Worm (Caenorhabditis elegans): ENCODE data around the gene inx-18.

The inx-18 gene

DNA sequence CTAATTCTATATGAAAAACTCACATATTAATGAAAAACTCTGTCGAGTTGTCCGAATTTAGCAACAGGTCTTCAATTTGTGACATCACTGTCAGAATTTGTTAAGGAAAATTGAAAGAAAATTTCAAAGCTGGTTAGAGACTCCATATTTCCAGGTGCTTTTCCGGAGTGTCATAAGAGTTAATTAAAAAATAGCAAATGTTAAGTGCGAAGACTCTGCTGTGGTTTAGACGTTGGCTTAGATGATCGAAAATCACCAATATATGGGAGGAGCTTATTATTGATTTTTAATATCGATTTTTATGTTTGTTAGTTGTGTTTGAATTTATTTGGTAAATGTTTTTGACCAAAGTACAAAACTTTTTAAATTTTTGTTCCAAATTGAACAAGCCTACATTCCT is 18.4 kb upstream of the inx-18 start, which contains the start of gene C18H7.12:
C18H7.12 (minus strand) TSS at position 101 of the 400 bp plus-strand sequence.
- TF ChIP-seq ref-1 (GFP tag; conservative IDR thresholded peaks at IDR 0.05) = no peak
- no peak for TF ChIP-seq ztf-29 (GFP tag; IDR thresholded peaks at IDR 0.05)
- no peak for TF ChIP-seq flt-1 (GFP tag; IDR thresholded peaks at IDR 0.05)
- TF ChIP-seq klf-2 (GFP tag; conservative IDR thresholded peaks at IDR 0.05) = no peak
- no peak for TF ChIP-seq ztf-23 (GFP tag; IDR thresholded peaks at IDR 0.05)
- TF ChIP-seq tab-1 (GFP tag; IDR thresholded peaks at IDR 0.05) = no peak
- TF ChIP-seq med-1 (GFP tag; optimal IDR thresholded peaks at IDR 0.05; ENCODE audit: insufficient read depth) = no peak
- no peak for TF ChIP-seq cog-1 (tag; optimal IDR thresholded peaks at IDR 0.05)
- no peak for TF ChIP-seq T22C8.4 (GFP tag; IDR thresholded peaks at IDR 0.05)

DNA sequence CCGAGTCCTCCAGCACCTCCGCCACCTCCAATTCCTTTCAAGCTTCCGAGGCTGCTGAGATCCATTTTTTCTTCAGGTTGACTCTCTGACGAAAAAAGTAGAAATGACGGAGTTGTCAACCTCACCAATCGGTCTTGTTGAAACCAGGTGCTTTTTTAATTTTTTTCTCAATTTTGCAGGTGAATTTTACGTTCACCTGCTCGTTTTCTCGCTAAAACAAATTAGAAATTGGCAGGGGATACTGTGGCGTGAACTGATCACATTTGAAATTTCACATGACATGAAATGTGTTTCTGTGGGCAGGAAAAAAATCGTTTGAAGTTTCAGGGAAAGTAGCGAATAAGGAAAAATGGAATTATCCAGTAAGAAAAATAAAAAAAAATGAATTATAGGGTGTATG is 13.8 kb upstream of the inx-18 start, which contains the start of gene C18H7.6:
C18H7.6 (minus strand) TSS at position 104 of the 400 bp plus-strand sequence.
- TF ChIP-seq med-1 (GFP tag; optimal IDR thresholded peaks at IDR 0.05; ENCODE audit: insufficient read depth) (no peak), klf-2 (GFP tag; conservative IDR thresholded peaks at IDR 0.05) (no peak), ztf-23 (GFP tag; IDR thresholded peaks at IDR 0.05) (no peak), flt-1 (GFP tag; IDR thresholded peaks at IDR 0.05) (no peak), T22C8.4 (GFP tag; IDR thresholded peaks at IDR 0.05) (no peak), ref-1 (GFP tag; conservative IDR thresholded peaks at IDR 0.05) (no peak), ztf-29 (GFP tag; IDR thresholded peaks at IDR 0.05) (no peak), cog-1 (tag; optimal IDR thresholded peaks at IDR 0.05) (no peak), tab-1 (GFP tag; IDR thresholded peaks at IDR 0.05) (no peak)

DNA sequence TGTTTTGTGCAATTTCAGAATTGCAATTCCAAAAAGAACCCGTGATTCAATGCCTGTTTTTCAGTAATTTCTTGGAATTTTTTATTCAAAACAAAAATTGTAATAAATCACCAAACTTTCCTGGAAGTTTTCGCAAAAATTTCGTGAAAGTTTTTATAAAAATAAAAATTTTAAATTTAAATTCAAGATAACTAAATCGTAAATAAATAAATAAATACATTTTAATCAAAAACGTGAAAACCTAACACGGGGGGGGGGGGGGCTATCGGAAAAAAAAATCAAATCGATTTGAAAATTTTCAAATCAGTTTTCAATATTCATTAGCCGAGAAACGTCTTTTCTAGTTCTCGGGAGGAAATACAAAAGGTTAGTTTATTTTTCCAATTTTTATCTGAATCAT is 13.1 kb upstream of the inx-18 start, which contains the start of gene C18H7.4:
C18H7.4 (plus strand) TSS at position 301 of the 400 bp plus-strand sequence.
- TF ChIP-seq flt-1 (GFP tag; IDR thresholded peaks at IDR 0.05) (no peak), tab-1 (GFP tag; IDR thresholded peaks at IDR 0.05) (no peak), med-1 (GFP tag; optimal IDR thresholded peaks at IDR 0.05; ENCODE audit: insufficient read depth) (no peak), T22C8.4 (GFP tag; IDR thresholded peaks at IDR 0.05) (no peak), ztf-29 (GFP tag; IDR thresholded peaks at IDR 0.05) (no peak), klf-2 (GFP tag; conservative IDR thresholded peaks at IDR 0.05) (no peak), ztf-23 (GFP tag; IDR thresholded peaks at IDR 0.05) (no peak), cog-1 (tag; optimal IDR thresholded peaks at IDR 0.05) (no peak), ref-1 (GFP tag; conservative IDR thresholded peaks at IDR 0.05) (no peak)

DNA sequence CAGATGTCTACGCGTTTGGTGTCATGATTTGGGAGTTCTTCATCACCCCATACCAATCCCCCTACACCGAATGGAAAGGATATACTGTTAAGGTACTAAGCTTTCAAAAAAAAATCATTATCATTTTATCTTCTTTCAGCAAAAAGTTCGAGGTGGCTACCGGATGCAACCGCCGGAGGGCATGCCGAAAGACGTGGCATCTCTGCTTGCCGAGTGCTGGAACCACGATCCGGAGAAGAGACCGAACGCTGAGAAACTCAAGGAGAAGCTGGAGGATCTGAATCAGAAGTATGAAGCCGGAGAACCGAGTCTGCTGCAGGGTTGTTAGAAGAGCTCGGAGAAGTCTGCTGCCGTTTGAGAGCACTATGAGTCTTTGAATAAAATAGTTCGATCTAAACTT is 11.3 kb upstream of the inx-18 start:
- TF ChIP-seq T22C8.4 (GFP tag; IDR thresholded peaks at IDR 0.05) (no peak), tab-1 (GFP tag; IDR thresholded peaks at IDR 0.05) (no peak)

DNA sequence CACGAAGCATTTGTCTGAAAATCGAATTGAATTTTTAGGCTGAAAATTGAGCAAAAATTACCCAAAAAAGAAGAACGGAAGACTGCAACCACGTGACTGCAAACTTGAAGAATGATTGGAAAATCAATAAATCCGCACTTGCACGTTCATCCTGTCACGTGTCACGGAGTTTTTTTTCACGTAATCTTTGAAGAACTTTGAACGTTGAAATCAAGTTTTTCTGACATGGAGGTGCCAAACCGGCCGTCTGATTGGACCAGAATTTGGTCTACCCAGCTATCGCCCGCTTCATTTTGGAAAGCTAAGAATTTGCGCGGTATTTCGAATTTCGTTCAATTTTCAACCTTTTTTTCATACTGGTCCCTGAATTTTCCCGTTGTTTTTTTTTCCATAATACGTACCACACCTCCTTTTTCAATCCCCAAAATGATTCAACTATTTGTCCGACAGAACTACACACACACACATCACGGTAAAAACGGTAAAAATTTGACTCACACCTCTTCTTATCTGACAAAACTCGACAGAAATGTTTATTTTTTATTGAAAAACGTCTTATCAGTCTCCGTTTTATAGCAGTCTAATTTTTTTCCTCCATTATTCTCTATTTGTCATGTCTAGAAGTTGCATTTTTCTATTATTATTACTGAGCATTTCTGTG is 9.7 kb upstream of the inx-18 start, which contains the start of the genes C18H7.7 and C18H7.11:
C18H7.7 (minus strand) TSS at position 101 of the 661 bp plus-strand sequence.
C18H7.11 (plus strand) TSS at position 611 of the 661 bp plus-strand sequence.
- TF ChIP-seq ztf-23 (GFP tag; IDR thresholded peaks at IDR 0.05) (no peak), med-1 (GFP tag; optimal IDR thresholded peaks at IDR 0.05; ENCODE audit: insufficient read depth) (no peak), cog-1 (tag; optimal IDR thresholded peaks at IDR 0.05) (no peak), ref-1 (GFP tag; conservative IDR thresholded peaks at IDR 0.05) (no peak), tab-1 (GFP tag; IDR thresholded peaks at IDR 0.05) (no peak), ztf-29 (GFP tag; IDR thresholded peaks at IDR 0.05) (no peak)

DNA sequence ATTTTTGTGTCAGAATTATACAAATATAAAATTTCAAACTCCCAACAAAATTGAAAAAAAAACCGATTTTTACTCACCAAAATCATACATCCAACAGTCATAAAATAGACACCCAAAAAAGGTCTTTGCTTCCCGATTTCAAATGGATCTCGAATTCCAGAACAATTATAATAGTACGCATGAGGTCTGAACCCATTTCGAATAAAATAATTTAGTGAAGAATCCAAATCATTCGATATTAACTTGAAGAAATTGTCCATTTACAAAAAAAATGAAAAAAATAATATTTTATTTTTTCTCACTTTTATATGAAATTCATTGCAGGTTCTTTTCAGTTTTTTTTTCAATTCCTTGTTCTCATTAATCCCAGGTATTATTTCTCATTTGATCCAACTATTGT is 4.6 kb upstream of the inx-18 start, which contains the start of gene srt-59:
srt-59 (minus strand) TSS at position 101 of the 400 bp plus-strand sequence.
- TF ChIP-seq med-1 (GFP tag; optimal IDR thresholded peaks at IDR 0.05; ENCODE audit: insufficient read depth) (no peak), ref-1 (GFP tag; conservative IDR thresholded peaks at IDR 0.05) (no peak), klf-2 (GFP tag; conservative IDR thresholded peaks at IDR 0.05) (no peak), tab-1 (GFP tag; IDR thresholded peaks at IDR 0.05) (no peak), cog-1 (tag; optimal IDR thresholded peaks at IDR 0.05) (no peak), flt-1 (GFP tag; IDR thresholded peaks at IDR 0.05) (no peak), T22C8.4 (GFP tag; IDR thresholded peaks at IDR 0.05) (no peak), ztf-29 (GFP tag; IDR thresholded peaks at IDR 0.05) (no peak), ztf-23 (GFP tag; IDR thresholded peaks at IDR 0.05) (no peak)

DNA sequence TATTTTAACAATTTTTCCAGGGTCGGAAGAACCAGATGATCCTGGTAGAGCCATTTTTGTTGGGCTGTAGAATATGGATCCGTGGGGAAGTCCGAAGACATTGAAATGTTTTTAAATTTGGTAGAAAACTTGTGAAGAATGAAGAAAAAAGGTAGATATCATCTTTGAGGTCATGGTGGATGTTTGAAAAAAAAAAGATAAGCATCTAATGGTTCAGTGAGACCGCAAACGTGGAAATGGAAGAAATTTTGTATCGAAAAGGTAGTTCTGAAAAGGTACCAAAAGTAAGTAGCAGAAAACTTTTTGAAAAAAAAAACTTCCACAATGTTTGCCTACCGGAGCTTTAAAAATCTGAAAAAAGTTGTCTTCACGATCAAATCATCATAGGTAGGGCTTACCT is 2.6 kb upstream of the inx-18 start, which contains the start of gene prmt-4:
prmt-4 (minus strand) TSS at position 101 of the 400 bp plus-strand sequence.
- no peak for TF ChIP-seq med-1 (GFP tag; optimal IDR thresholded peaks at IDR 0.05; ENCODE audit: insufficient read depth)
- TF ChIP-seq ztf-23 (GFP tag; IDR thresholded peaks at IDR 0.05) = no peak
- TF ChIP-seq flt-1 (GFP tag; IDR thresholded peaks at IDR 0.05) = no peak
- TF ChIP-seq T22C8.4 (GFP tag; IDR thresholded peaks at IDR 0.05) = no peak
- TF ChIP-seq tab-1 (GFP tag; IDR thresholded peaks at IDR 0.05) = no peak
- no peak for TF ChIP-seq klf-2 (GFP tag; conservative IDR thresholded peaks at IDR 0.05)
- no peak for TF ChIP-seq ztf-29 (GFP tag; IDR thresholded peaks at IDR 0.05)
- no peak for TF ChIP-seq cog-1 (tag; optimal IDR thresholded peaks at IDR 0.05)
- no peak for TF ChIP-seq ref-1 (GFP tag; conservative IDR thresholded peaks at IDR 0.05)

DNA sequence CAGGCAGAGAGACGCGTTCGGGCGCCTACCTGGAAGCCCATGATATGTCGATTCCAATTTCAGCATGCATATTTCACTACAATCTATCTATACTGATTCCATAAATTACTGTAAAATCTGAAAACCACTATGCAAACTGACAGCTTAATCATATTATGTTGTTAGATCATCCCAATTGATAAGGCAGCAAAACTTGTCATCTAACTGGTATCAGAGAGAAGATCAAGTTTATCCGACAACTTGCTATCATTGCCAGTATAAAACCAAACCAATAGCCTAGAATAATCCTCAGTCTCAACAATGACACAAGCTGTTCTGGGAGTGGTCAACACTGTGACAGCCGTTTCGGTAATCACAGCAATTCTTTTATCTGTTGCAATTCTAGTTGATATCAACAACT is 2.0 kb upstream of the inx-18 start, which contains the start of gene col-102:
col-102 (plus strand) TSS at position 301 of the 400 bp plus-strand sequence.
- TF ChIP-seq flt-1 (GFP tag; IDR thresholded peaks at IDR 0.05) = no peak

DNA sequence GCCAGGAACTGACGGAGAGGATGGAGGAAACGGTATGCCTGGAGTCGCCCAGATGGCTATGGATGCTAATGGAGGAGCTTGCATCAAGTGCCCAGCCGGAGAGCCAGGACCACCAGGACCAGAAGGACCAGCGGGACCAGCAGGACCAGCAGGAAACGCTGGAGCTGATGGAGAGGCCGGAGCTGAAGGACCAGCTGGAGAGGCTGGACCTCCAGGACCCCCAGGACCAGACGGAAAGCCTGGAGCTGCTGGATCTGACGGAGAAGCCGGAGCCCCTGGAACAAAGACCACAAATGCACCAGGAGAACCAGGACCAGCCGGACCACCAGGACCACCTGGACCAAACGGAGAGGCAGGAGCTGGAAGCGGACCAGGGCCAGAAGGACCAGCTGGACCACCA is 1.3 kb upstream of the inx-18 start:
- TF ChIP-seq T22C8.4 (GFP tag; IDR thresholded peaks at IDR 0.05) (no peak), ref-1 (GFP tag; conservative IDR thresholded peaks at IDR 0.05) (no peak), klf-2 (GFP tag; conservative IDR thresholded peaks at IDR 0.05) (no peak), ztf-23 (GFP tag; IDR thresholded peaks at IDR 0.05) (no peak), ztf-29 (GFP tag; IDR thresholded peaks at IDR 0.05) (no peak), cog-1 (tag; optimal IDR thresholded peaks at IDR 0.05) (no peak), flt-1 (GFP tag; IDR thresholded peaks at IDR 0.05) (no peak)

DNA sequence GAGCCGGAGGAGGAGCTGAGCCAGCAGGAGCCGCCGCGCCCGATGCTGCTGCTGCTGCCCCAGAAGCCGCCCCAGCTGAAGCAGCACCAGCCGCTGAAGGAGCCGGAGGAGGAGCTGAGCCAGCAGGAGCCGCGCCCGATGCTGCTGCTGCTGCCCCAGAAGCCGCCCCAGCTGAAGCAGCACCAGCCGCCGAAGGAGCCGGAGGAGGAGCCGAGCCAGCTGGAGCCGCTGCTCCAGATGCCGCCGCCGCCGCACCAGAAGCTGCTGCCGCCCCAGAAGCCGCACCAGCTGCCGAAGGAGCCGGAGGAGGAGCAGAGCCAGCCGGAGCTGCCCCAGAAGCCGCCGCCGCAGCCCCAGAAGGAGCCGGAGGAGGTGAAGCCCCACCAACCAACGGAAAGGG is 724 bp upstream of the inx-18 start:
- TF ChIP-seq ztf-29 (GFP tag; IDR thresholded peaks at IDR 0.05) = no peak
- TF ChIP-seq klf-2 (GFP tag; conservative IDR thresholded peaks at IDR 0.05) = no peak
- no peak for TF ChIP-seq ztf-23 (GFP tag; IDR thresholded peaks at IDR 0.05)
- no peak for TF ChIP-seq T22C8.4 (GFP tag; IDR thresholded peaks at IDR 0.05)
- no peak for TF ChIP-seq cog-1 (tag; optimal IDR thresholded peaks at IDR 0.05)
